Worm (Caenorhabditis elegans): ENCODE measurements around the gene T13C5.3.

T13C5.3 gene

ce11 chrX:6177944-6178566, at the start of gene T13C5.3, which contains the start of gene T25B2.4:
TSS of gene T13C5.3 (plus strand) at chrX:6178516.
TSS of gene T25B2.4 (plus strand) at chrX:6178244.
- no peak for TF ChIP-seq unc-62 (GFP tag; optimal IDR thresholded peaks at IDR 0.05)
- TF ChIP-seq nhr-12 (tag; optimal IDR thresholded peaks at IDR 0.05) = no peak
- TF ChIP-seq hlh-1 (tag; optimal IDR thresholded peaks at IDR 0.05) = no peak
- no peak for TF ChIP-seq pha-4 (tag; optimal IDR thresholded peaks at IDR 0.05)
- no peak for TF ChIP-seq blmp-1 (tag; optimal IDR thresholded peaks at IDR 0.05)
- TF ChIP-seq zip-8 (tag; optimal IDR thresholded peaks at IDR 0.05) = no peak
- no peak for TF ChIP-seq mab-5 (tag; optimal IDR thresholded peaks at IDR 0.05)
- TF ChIP-seq ceh-43 (GFP tag; optimal IDR thresholded peaks at IDR 0.05) = no peak
- TF ChIP-seq elt-3 (tag; optimal IDR thresholded peaks at IDR 0.05) = no peak
- TF ChIP-seq elt-1 (tag; optimal IDR thresholded peaks at IDR 0.05; ENCODE audit: borderline replicate concordance, insufficient read depth) = no peak
- no peak for TF ChIP-seq lsy-2 (tag; optimal IDR thresholded peaks at IDR 0.05)
- TF ChIP-seq sptf-1 (tag; optimal IDR thresholded peaks at IDR 0.05) = no peak
- no peak for TF ChIP-seq ham-2 (GFP tag; optimal IDR thresholded peaks at IDR 0.05)
- TF ChIP-seq tbx-8 (GFP tag; optimal IDR thresholded peaks at IDR 0.05) = no peak
- TF ChIP-seq lin-13 (tag; optimal IDR thresholded peaks at IDR 0.05) = no peak

- TF ChIP-seq ztf-11 (tag; optimal IDR thresholded peaks at IDR 0.05) (no peak), lsy-2 (tag; optimal IDR thresholded peaks at IDR 0.05) (no peak), ceh-43 (GFP tag; optimal IDR thresholded peaks at IDR 0.05) (no peak), ceh-39 (tag; optimal IDR thresholded peaks at IDR 0.05) (no peak), lin-13 (tag; optimal IDR thresholded peaks at IDR 0.05) (no peak), nhr-76 (tag; optimal IDR thresholded peaks at IDR 0.05) (no peak), nhr-237 (tag; optimal IDR thresholded peaks at IDR 0.05) (no peak), nhr-28 (tag; optimal IDR thresholded peaks at IDR 0.05) (no peak), unc-120 (tag; optimal IDR thresholded peaks at IDR 0.05; ENCODE audit: poor library complexity, severe bottlenecking) (no peak), zip-8 (tag; optimal IDR thresholded peaks at IDR 0.05) (no peak), sptf-1 (tag; optimal IDR thresholded peaks at IDR 0.05) (no peak), lin-32 (GFP tag; optimal IDR thresholded peaks at IDR 0.05) (no peak), elt-1 (tag; optimal IDR thresholded peaks at IDR 0.05; ENCODE audit: borderline replicate concordance, insufficient read depth) (no peak), ces-1 (GFP tag; optimal IDR thresholded peaks at IDR 0.05) (no peak), hlh-1 (tag; optimal IDR thresholded peaks at IDR 0.05) (no peak)
Measured at ce11 chrX:6128773-6129172, 49.5 kb upstream of the T13C5.3 start.

- TF ChIP-seq nhr-28 (tag; optimal IDR thresholded peaks at IDR 0.05) (no peak), unc-120 (tag; optimal IDR thresholded peaks at IDR 0.05; ENCODE audit: poor library complexity, severe bottlenecking) (no peak), ceh-39 (tag; optimal IDR thresholded peaks at IDR 0.05) (no peak), elt-1 (tag; optimal IDR thresholded peaks at IDR 0.05; ENCODE audit: borderline replicate concordance, insufficient read depth) (no peak), elt-3 (tag; optimal IDR thresholded peaks at IDR 0.05) (no peak), ceh-83 (GFP tag; optimal IDR thresholded peaks at IDR 0.05) (no peak), flh-1 (GFP tag; optimal IDR thresholded peaks at IDR 0.05) (no peak), mab-5 (tag; optimal IDR thresholded peaks at IDR 0.05) (no peak), lsy-2 (tag; optimal IDR thresholded peaks at IDR 0.05) (no peak), ham-2 (GFP tag; optimal IDR thresholded peaks at IDR 0.05) (no peak), bed-3 (GFP tag; optimal IDR thresholded peaks at IDR 0.05) (no peak), mls-2 (tag; optimal IDR thresholded peaks at IDR 0.05) (no peak), pha-4 (tag; optimal IDR thresholded peaks at IDR 0.05) (no peak), lin-13 (tag; optimal IDR thresholded peaks at IDR 0.05) (no peak)
Measured at ce11 chrX:6129277-6129676, 49.0 kb upstream of the T13C5.3 start.

- no peak for TF ChIP-seq unc-62 (GFP tag; optimal IDR thresholded peaks at IDR 0.05)
- TF ChIP-seq sem-2 (GFP tag; optimal IDR thresholded peaks at IDR 0.05) = no peak
- no peak for TF ChIP-seq elt-3 (tag; optimal IDR thresholded peaks at IDR 0.05)
- TF ChIP-seq flh-1 (GFP tag; optimal IDR thresholded peaks at IDR 0.05) = no peak
- peak; percentile 71 for TF ChIP-seq sptf-1 (tag; optimal IDR thresholded peaks at IDR 0.05)
- TF ChIP-seq cnd-1 (tag; optimal IDR thresholded peaks at IDR 0.05) = peak; percentile 42
- TF ChIP-seq unc-120 (tag; optimal IDR thresholded peaks at IDR 0.05; ENCODE audit: poor library complexity, severe bottlenecking) = peak; percentile 21
- no peak for TF ChIP-seq pha-4 (tag; optimal IDR thresholded peaks at IDR 0.05)
- no peak for TF ChIP-seq unc-39 (tag; optimal IDR thresholded peaks at IDR 0.05)
- no peak for TF ChIP-seq nhr-76 (tag; optimal IDR thresholded peaks at IDR 0.05)
- no peak for TF ChIP-seq tbx-8 (GFP tag; optimal IDR thresholded peaks at IDR 0.05)
- TF ChIP-seq lin-32 (GFP tag; optimal IDR thresholded peaks at IDR 0.05) = peak; percentile 13
- peak; percentile 47 for TF ChIP-seq ces-1 (GFP tag; optimal IDR thresholded peaks at IDR 0.05)
- TF ChIP-seq hlh-1 (tag; optimal IDR thresholded peaks at IDR 0.05) = no peak
Measured at ce11 chrX:6134423-6134822, 43.9 kb upstream of the T13C5.3 start.
